Fruit fly (Drosophila melanogaster) whole organism, embryonic: ENCODE results near the gene CG14659.
A peak's percentile ranks its signal among the peaks of the same experiment; 100 is the strongest.

ENCODE experiments used
- ATbp ChIP-seq: fragments of 200-800 bp; sonication (Bioruptor generic); optimal IDR thresholded peaks from 2 replicates; lab custom pipeline; 2017; ENCODE audit warnings: missing biosample characterization, mild to moderate bottlenecking, missing genetic modification characterization, missing genetic modification reagents
- Awh ChIP-seq: fragments of 200-800 bp; sonication (Bioruptor generic); IDR thresholded peaks from 2 replicates; pipeline ENCODE4, ENCODE4 v1.3.6; 2022; ENCODE audit warnings: missing biosample characterization, missing genetic modification characterization
- Bteb2 ChIP-seq: fragments of 200-800 bp; sonication (Bioruptor generic); optimal IDR thresholded peaks from 2 replicates; lab custom pipeline; 2016; ENCODE audit warnings: missing biosample characterization, missing genetic modification characterization
- CG11093 ChIP-seq: fragments of 200-800 bp; sonication (Bioruptor generic); IDR thresholded peaks from 3 replicates; pipeline ENCODE4 v1.3.6; 2022; ENCODE audit warnings: missing biosample characterization, missing genetic modification characterization
- CG11456 ChIP-seq: fragments of 200-800 bp; sonication (Bioruptor generic); IDR thresholded peaks from 3 replicates; pipeline ENCODE4 v1.3.6; 2022; ENCODE audit warnings: missing biosample characterization, missing genetic modification characterization
- CG12219 ChIP-seq: fragments of 200-800 bp; sonication (Bioruptor generic); optimal IDR thresholded peaks from 3 replicates; lab custom pipeline; 2018; ENCODE audit warnings: missing biosample characterization, mild to moderate bottlenecking, missing genetic modification characterization
- CG12942 ChIP-seq: fragments of 200-800 bp; sonication (Bioruptor generic); optimal IDR thresholded peaks from 3 replicates; lab custom pipeline; 2016; ENCODE audit warnings: missing biosample characterization, missing genetic modification characterization
- CG13296 ChIP-seq: fragments of 200-800 bp; sonication (Bioruptor generic); optimal IDR thresholded peaks from 3 replicates; lab custom pipeline; 2018; ENCODE audit warnings: missing biosample characterization, mild to moderate bottlenecking, missing genetic modification characterization
- CG13624 ChIP-seq: fragments of 200-800 bp; sonication (Bioruptor generic); optimal IDR thresholded peaks from 2 replicates; lab custom pipeline; 2016; ENCODE audit warnings: missing biosample characterization, missing genetic modification characterization
- CG16779 ChIP-seq: fragments of 200-800 bp; sonication (Bioruptor generic); IDR thresholded peaks from 2 replicates; pipeline ENCODE4 v1.3.6; 2022; ENCODE audit warnings: missing biosample characterization, missing genetic modification characterization
- CG16813 ChIP-seq: fragments of 200-800 bp; sonication (Bioruptor generic); IDR thresholded peaks from 3 replicates; pipeline ENCODE4 v1.3.6; 2022; ENCODE audit warnings: missing biosample characterization, missing genetic modification characterization; ENCODE audit not compliant: partially characterized antibody
- CG17359 ChIP-seq: fragments of 200-800 bp; sonication (Bioruptor generic); optimal IDR thresholded peaks from 3 replicates; lab custom pipeline; 2018; ENCODE audit warnings: missing biosample characterization, mild to moderate bottlenecking, missing genetic modification characterization, moderate library complexity
- CG30431 ChIP-seq: fragments of 200-800 bp; sonication (Bioruptor generic); optimal IDR thresholded peaks from 2 replicates; lab custom pipeline; 2017; ENCODE audit warnings: missing biosample characterization, missing genetic modification characterization
- CG3163 ChIP-seq: fragments of 200-800 bp; sonication (Bioruptor generic); optimal IDR thresholded peaks from 3 replicates; lab custom pipeline; 2016; ENCODE audit warnings: missing biosample characterization, missing genetic modification characterization
- CG32772 ChIP-seq: fragments of 200-800 bp; sonication (Bioruptor generic); IDR thresholded peaks from 2 replicates; pipeline ENCODE4 v1.3.6; 2022; ENCODE audit warnings: missing biosample characterization, missing genetic modification characterization
- CG34376 ChIP-seq: fragments of 200-800 bp; sonication (Bioruptor generic); optimal IDR thresholded peaks from 2 replicates; lab custom pipeline; 2018; ENCODE audit warnings: missing biosample characterization, mild to moderate bottlenecking, missing genetic modification characterization
- CG3847 ChIP-seq: fragments of 200-800 bp; sonication (Bioruptor generic); IDR thresholded peaks from 2 replicates; pipeline ENCODE4 v1.3.6; 2022; ENCODE audit warnings: missing biosample characterization, missing genetic modification characterization
- CG5245 ChIP-seq: fragments of 200-800 bp; sonication (Bioruptor generic); optimal IDR thresholded peaks from 3 replicates; lab custom pipeline; 2016; ENCODE audit warnings: missing biosample characterization, missing genetic modification characterization
- CG6813 ChIP-seq: fragments of 200-800 bp; sonication (Bioruptor generic); optimal IDR thresholded peaks from 2 replicates; lab custom pipeline; 2017; ENCODE audit warnings: missing biosample characterization, missing genetic modification characterization, mild to moderate bottlenecking, moderate library complexity, missing genetic modification reagents
- CG8089 ChIP-seq: fragments of 200-800 bp; sonication (Bioruptor generic); optimal IDR thresholded peaks from 3 replicates; lab custom pipeline; 2016; ENCODE audit warnings: missing biosample characterization, missing genetic modification characterization
- CG8478 ChIP-seq: fragments of >200 bp; optimal IDR thresholded peaks from 2 replicates; lab custom pipeline; 2018
- D19A ChIP-seq: fragments of 200-800 bp; optimal IDR thresholded peaks from 3 replicates; lab custom pipeline; 2019; ENCODE audit warnings: missing biosample characterization, mild to moderate bottlenecking, missing genetic modification characterization, moderate library complexity
- Dfd ChIP-seq, 2 experiments: fragments of >200 bp; optimal IDR thresholded peaks; 2 replicates each; lab custom pipeline; 2017; ENCODE audit warnings: missing biosample characterization in 2 of 2, missing genetic modification characterization in 2 of 2
- GATAe ChIP-seq: fragments of 200-800 bp; sonication (Bioruptor generic); conservative IDR thresholded peaks from 2 replicates; pipeline ENCODE4 v1.3.6; 2022; ENCODE audit warnings: missing biosample characterization, missing genetic modification characterization
- HHEX ChIP-seq: fragments of 200-800 bp; sonication (Bioruptor generic); optimal IDR thresholded peaks from 3 replicates; lab custom pipeline; 2017; ENCODE audit warnings: missing biosample characterization, mild to moderate bottlenecking, missing genetic modification characterization, missing genetic modification reagents
- Hmx ChIP-seq: fragments of 200-800 bp; sonication (Bioruptor generic); optimal IDR thresholded peaks from 2 replicates; lab custom pipeline; 2016; ENCODE audit warnings: missing biosample characterization, missing genetic modification characterization
- Hr39 ChIP-seq: fragments of >200 bp; optimal IDR thresholded peaks from 2 replicates; lab custom pipeline; 2017
- Jarid2 ChIP-seq: fragments of 200-800 bp; sonication (Bioruptor generic); optimal IDR thresholded peaks from 3 replicates; lab custom pipeline; 2017; ENCODE audit warnings: mild to moderate bottlenecking, missing biosample characterization, missing genetic modification reagents, missing genetic modification characterization
- MTF-1 ChIP-seq: fragments of 200-800 bp; sonication (Bioruptor generic); optimal IDR thresholded peaks from 2 replicates; lab custom pipeline; 2018; ENCODE audit warnings: missing biosample characterization, mild to moderate bottlenecking, missing genetic modification characterization, borderline replicate concordance
- NC2β ChIP-seq: fragments of 200-800 bp; sonication (Bioruptor generic); optimal IDR thresholded peaks from 2 replicates; lab custom pipeline; 2016; ENCODE audit warnings: missing biosample characterization, missing genetic modification characterization
- Spps ChIP-seq: fragments of 200-800 bp; sonication (Bioruptor generic); optimal IDR thresholded peaks from 2 replicates; lab custom pipeline; 2018; ENCODE audit warnings: missing biosample characterization, mild to moderate bottlenecking, missing genetic modification characterization
- amos ChIP-seq: fragments of 200-800 bp; sonication (Bioruptor generic); IDR thresholded peaks from 2 replicates; pipeline ENCODE4 v1.3.6; 2022; ENCODE audit warnings: missing biosample characterization, missing genetic modification characterization; ENCODE audit not compliant: partially characterized antibody
- bowl ChIP-seq: fragments of 200-800 bp; sonication (Bioruptor generic); IDR thresholded peaks from 2 replicates; pipeline ENCODE4 v1.3.6; 2022; ENCODE audit warnings: missing biosample characterization, missing genetic modification characterization
- cas ChIP-seq: fragments of 200-800 bp; sonication (Bioruptor generic); IDR thresholded peaks from 2 replicates; pipeline ENCODE4 v1.3.6; 2022; ENCODE audit warnings: missing biosample characterization, missing genetic modification characterization
- chinmo ChIP-seq: fragments of 200-800 bp; sonication (Bioruptor generic); IDR thresholded peaks from 4 replicates; pipeline ENCODE4 v1.3.6; 2022; ENCODE audit warnings: missing biosample characterization, missing genetic modification characterization; ENCODE audit not compliant: partially characterized antibody
- dimm ChIP-seq: fragments of 200-800 bp; sonication (Bioruptor generic); IDR thresholded peaks from 2 replicates; pipeline ENCODE4 v1.3.6; 2022; ENCODE audit warnings: missing biosample characterization, missing genetic modification characterization
- esg ChIP-seq: fragments of 200-800 bp; sonication (Bioruptor generic); conservative IDR thresholded peaks from 2 replicates; pipeline ENCODE4 v1.3.6; 2022; ENCODE audit warnings: missing biosample characterization, missing genetic modification characterization
- gro ChIP-seq: fragments of 200-800 bp; sonication (Bioruptor generic); optimal IDR thresholded peaks from 2 replicates; lab custom pipeline; 2016; ENCODE audit warnings: missing biosample characterization, missing genetic modification characterization
- gsb-n ChIP-seq: fragments of 200-800 bp; sonication (Bioruptor generic); optimal IDR thresholded peaks from 3 replicates; lab custom pipeline; 2018; ENCODE audit warnings: missing biosample characterization, mild to moderate bottlenecking, missing genetic modification characterization
- hb ChIP-seq: fragments of 200-800 bp; sonication (Bioruptor generic); IDR thresholded peaks from 3 replicates; pipeline ENCODE4 v1.3.6; 2022; ENCODE audit warnings: missing biosample characterization, missing genetic modification characterization; ENCODE audit not compliant: partially characterized antibody
- ind ChIP-seq: fragments of 200-800 bp; sonication (Bioruptor generic); optimal IDR thresholded peaks from 3 replicates; lab custom pipeline; 2016; ENCODE audit warnings: missing biosample characterization, missing genetic modification characterization
- kni ChIP-seq: fragments of 200-800 bp; sonication (Bioruptor generic); optimal IDR thresholded peaks from 3 replicates; lab custom pipeline; 2017; ENCODE audit warnings: mild to moderate bottlenecking, missing biosample characterization, missing genetic modification reagents, missing genetic modification characterization
- p53 ChIP-seq: fragments of 200-800 bp; sonication (Bioruptor generic); optimal IDR thresholded peaks from 2 replicates; lab custom pipeline; 2016; ENCODE audit warnings: missing biosample characterization, missing genetic modification characterization
- pum ChIP-seq: fragments of 200-800 bp; sonication (Bioruptor generic); optimal IDR thresholded peaks from 2 replicates; lab custom pipeline; 2016; ENCODE audit warnings: missing biosample characterization, missing genetic modification characterization
- ro ChIP-seq: fragments of 200-800 bp; sonication (Bioruptor generic); IDR thresholded peaks from 2 replicates; pipeline ENCODE4 v1.3.6; 2022; ENCODE audit warnings: missing biosample characterization, missing genetic modification characterization
- scrt ChIP-seq: fragments of 200-800 bp; sonication (Bioruptor generic); optimal IDR thresholded peaks from 2 replicates; lab custom pipeline; 2018; ENCODE audit warnings: missing biosample characterization, mild to moderate bottlenecking, missing genetic modification characterization, moderate library complexity
- shn ChIP-seq: fragments of 200-800 bp; sonication (Bioruptor generic); optimal IDR thresholded peaks from 3 replicates; lab custom pipeline; 2016; ENCODE audit warnings: missing biosample characterization, missing genetic modification characterization
- sisA ChIP-seq: fragments of 200-800 bp; sonication (Bioruptor generic); IDR thresholded peaks from 2 replicates; pipeline ENCODE4 v1.3.6; 2022; ENCODE audit warnings: missing biosample characterization, missing genetic modification characterization
- stwl ChIP-seq: fragments of 200-800 bp; sonication (Bioruptor generic); optimal IDR thresholded peaks from 3 replicates; lab custom pipeline; 2018; ENCODE audit warnings: missing biosample characterization, mild to moderate bottlenecking, missing genetic modification characterization, moderate library complexity
- toy ChIP-seq: fragments of 200-800 bp; sonication (Bioruptor generic); IDR thresholded peaks from 2 replicates; pipeline ENCODE4 v1.3.6; 2022; ENCODE audit warnings: missing biosample characterization, missing genetic modification characterization
- twi ChIP-seq: fragments of 200-800 bp; optimal IDR thresholded peaks from 2 replicates; lab custom pipeline; 2019; ENCODE audit warnings: missing biosample characterization, mild to moderate bottlenecking, missing genetic modification characterization, moderate library complexity
- yki ChIP-seq: fragments of >200 bp; optimal IDR thresholded peaks from 3 replicates; lab custom pipeline; 2018
- zfh1 ChIP-seq: fragments of 200-800 bp; sonication (Bioruptor generic); IDR thresholded peaks from 3 replicates; pipeline ENCODE4 v1.3.6; 2022; ENCODE audit warnings: missing biosample characterization, missing genetic modification characterization

CG14659 gene

dm6 chr3R:4852373-4852860 is 21.3 kb upstream of the CG14659 start, which contains the start of gene opa (continued):
- TF ChIP-seq gsb-n (no peak), kni (GFP tag; lab: Kevin White, UChicago) (peak; percentile 59), amos (no peak; the same call in 1 of the 2 replicates), NC2β (GFP tag; lab: Kevin White, UChicago) (peak; percentile 10), CG6813 (no peak), bowl (GFP tag; lab: Robert Waterston, UW) (no peak), zfh1 (GFP tag; lab: Robert Waterston, UW) (0 out of 3 replicates have a peak, but pooled peaks have one; percentile 13), scrt (GFP tag; lab: Kevin White, UChicago) (no peak), CG12219 (GFP tag; lab: Kevin White, UChicago) (no peak), CG3163 (GFP tag; lab: Kevin White, UChicago) (no peak), CG30431 (GFP tag; lab: Kevin White, UChicago) (no peak), sisA (no peak), CG11456 (GFP tag; lab: Robert Waterston, UW) (no peak), CG11093 (GFP tag; lab: Robert Waterston, UW) (no peak), HHEX (GFP tag; lab: Kevin White, UChicago) (no peak), Awh (GFP tag; lab: Robert Waterston, UW) (no peak), pum (GFP tag; lab: Kevin White, UChicago) (no peak), Spps (tag; lab: Kevin White, UChicago) (no peak), CG32772 (GFP tag; lab: Robert Waterston, UW) (no peak), CG34376 (GFP tag; lab: Kevin White, UChicago) (no peak), GATAe (GFP tag; lab: Robert Waterston, UW) (no peak), p53 (GFP tag; lab: Kevin White, UChicago) (no peak), CG13296 (GFP tag; lab: Kevin White, UChicago) (no peak), CG8089 (GFP tag; lab: Kevin White, UChicago) (no peak), gro (GFP tag; lab: Kevin White, UChicago) (no peak), D19A (tag; lab: Kevin White, UChicago) (no peak), chinmo (GFP tag; lab: Robert Waterston, UW) (peak; percentile 89; the same call in 2 of the 4 replicates), Jarid2 (GFP tag; lab: Kevin White, UChicago) (peak; percentile 89), ro (GFP tag; lab: Robert Waterston, UW) (no peak), CG17359 (no peak), hb (GFP tag; lab: Robert Waterston, UW) (no peak), ind (GFP tag; lab: Kevin White, UChicago) (no peak), MTF-1 (GFP tag; lab: Kevin White, UChicago) (no peak), CG5245 (GFP tag; lab: Kevin White, UChicago) (no peak), Hmx (no peak), twi (tag; lab: Kevin White, UChicago) (peak; percentile 29), cas (GFP tag; lab: Robert Waterston, UW) (no peak), toy (GFP tag; lab: Robert Waterston, UW) (no peak), esg (GFP tag; lab: Robert Waterston, UW) (no peak), CG16813 (GFP tag; lab: Robert Waterston, UW) (no peak), Dfd (GFP tag; optimal IDR thresholded peaks at IDR 0.05; lab: Kevin White, UChicago) (no peak), CG8478 (lab: Kevin White, UChicago) (peak; percentile 99), ATbp (GFP tag; lab: Kevin White, UChicago) (no peak), shn (no peak), Hr39 (no peak), Bteb2 (GFP tag; lab: Kevin White, UChicago) (no peak), yki (no peak), CG13624 (no peak), CG12942 (no peak), stwl (tag; lab: Kevin White, UChicago) (no peak), CG3847 (GFP tag; lab: Robert Waterston, UW) (no peak), CG16779 (no peak), dimm (GFP tag; lab: Robert Waterston, UW) (no peak)
